Fruit fly (Drosophila melanogaster): ENCODE data around the gene CG32148.

CG32148 gene

dm6 chr3L:15023192-15023591, at the start of gene CG32148:
Gene CG32148, plus strand, starts transcription at chr3L:15023492.
- no peak for TF ChIP-seq N (GFP tag; optimal IDR thresholded peaks at IDR 0.05)
- TF ChIP-seq br (GFP tag; optimal IDR thresholded peaks at IDR 0.05), result no peak
- no peak for TF ChIP-seq pan (optimal IDR thresholded peaks at IDR 0.05)
- TF ChIP-seq GATAd (GFP tag; optimal IDR thresholded peaks at IDR 0.05), result no peak
- TF ChIP-seq psq (GFP tag; optimal IDR thresholded peaks at IDR 0.05), result no peak
- no peak for TF ChIP-seq Rel (GFP tag; optimal IDR thresholded peaks at IDR 0.05)
- TF ChIP-seq Rel (tag; optimal IDR thresholded peaks at IDR 0.05), result no peak
- TF ChIP-seq Mio (GFP tag; optimal IDR thresholded peaks at IDR 0.05), result no peak
- no peak for TF ChIP-seq Vsx2 (GFP tag; optimal IDR thresholded peaks at IDR 0.05; ENCODE audit: partially characterized antibody)
- TF ChIP-seq CrebA (GFP tag; optimal IDR thresholded peaks at IDR 0.05; ENCODE audit: borderline replicate concordance), result no peak
- TF ChIP-seq CG32264 (GFP tag; optimal IDR thresholded peaks at IDR 0.05), result no peak
- no peak for TF ChIP-seq sv (GFP tag; optimal IDR thresholded peaks at IDR 0.05)
- no peak for TF ChIP-seq woc (GFP tag; optimal IDR thresholded peaks at IDR 0.05)

- TF ChIP-seq dmrt93B (GFP tag; optimal IDR thresholded peaks at IDR 0.05), result no peak
- peak; percentile 36 for TF ChIP-seq woc (GFP tag; optimal IDR thresholded peaks at IDR 0.05)
- peak; percentile 14 for TF ChIP-seq fru (GFP tag; optimal IDR thresholded peaks at IDR 0.05)
- TF ChIP-seq rgr (GFP tag; optimal IDR thresholded peaks at IDR 0.05), result peak; percentile 21
- TF ChIP-seq foxo (GFP tag; optimal IDR thresholded peaks at IDR 0.05), result peak in 1 of 2 experiments; percentile 40
Observed at dm6 chr3L:14974513-14974912, 48.8 kb upstream of the CG32148 start, which contains the start of gene Ocho. Gene Ocho, plus strand, starts transcription at chr3L:14974848.

dm6 chr3L:14974952-14975351, 48.3 kb upstream of the CG32148 start:
- TF ChIP-seq tai (GFP tag; optimal IDR thresholded peaks at IDR 0.05), result no peak
- TF ChIP-seq dl (GFP tag; optimal IDR thresholded peaks at IDR 0.05; ENCODE audit: insufficient read depth in 1 of 2, partially characterized antibody in 2 of 2), result no peak
- no peak for TF ChIP-seq dmrt93B (GFP tag; optimal IDR thresholded peaks at IDR 0.05)
- no peak for TF ChIP-seq CrebA (GFP tag; optimal IDR thresholded peaks at IDR 0.05; ENCODE audit: borderline replicate concordance)
- no peak for TF ChIP-seq fru (GFP tag; optimal IDR thresholded peaks at IDR 0.05)
- TF ChIP-seq Abd-B (GFP tag; optimal IDR thresholded peaks at IDR 0.05), result no peak
- TF ChIP-seq Sp1 (GFP tag; optimal IDR thresholded peaks at IDR 0.05), result no peak
- TF ChIP-seq psq (GFP tag; optimal IDR thresholded peaks at IDR 0.05), result no peak
- TF ChIP-seq jim (GFP tag; optimal IDR thresholded peaks at IDR 0.05), result no peak
- no peak for TF ChIP-seq lola (GFP tag; optimal IDR thresholded peaks at IDR 0.05)
- TF ChIP-seq Rel (GFP tag; optimal IDR thresholded peaks at IDR 0.05), result no peak
- TF ChIP-seq Rel (tag; optimal IDR thresholded peaks at IDR 0.05), result no peak
- TF ChIP-seq Dif (GFP tag; optimal IDR thresholded peaks at IDR 0.05; ENCODE audit: partially characterized antibody), result no peak
- TF ChIP-seq sage (GFP tag; optimal IDR thresholded peaks at IDR 0.05), result no peak
- no peak for TF ChIP-seq Jra (GFP tag; optimal IDR thresholded peaks at IDR 0.05)
- TF ChIP-seq Mio (GFP tag; optimal IDR thresholded peaks at IDR 0.05), result no peak
- TF ChIP-seq foxo (GFP tag; optimal IDR thresholded peaks at IDR 0.05), result no peak
- TF ChIP-seq HLH106 (tag; optimal IDR thresholded peaks at IDR 0.05), result no peak
- TF ChIP-seq ey (GFP tag; optimal IDR thresholded peaks at IDR 0.05), result no peak
- TF ChIP-seq brk (GFP tag; optimal IDR thresholded peaks at IDR 0.05), result no peak

- TF ChIP-seq Jra (GFP tag; optimal IDR thresholded peaks at IDR 0.05) (no peak), Hr78 (GFP tag; optimal IDR thresholded peaks at IDR 0.05) (no peak), GATAd (GFP tag; optimal IDR thresholded peaks at IDR 0.05) (no peak), Sp1 (GFP tag; optimal IDR thresholded peaks at IDR 0.05) (no peak), brk (GFP tag; optimal IDR thresholded peaks at IDR 0.05) (no peak), Abd-B (GFP tag; optimal IDR thresholded peaks at IDR 0.05) (no peak), usp (GFP tag; optimal IDR thresholded peaks at IDR 0.05) (no peak), CG9705 (GFP tag; optimal IDR thresholded peaks at IDR 0.05) (no peak), Dif (GFP tag; optimal IDR thresholded peaks at IDR 0.05; ENCODE audit: partially characterized antibody) (no peak), Myc (optimal IDR thresholded peaks at IDR 0.05) (no peak), br (GFP tag; optimal IDR thresholded peaks at IDR 0.05) (no peak), dsf (GFP tag; optimal IDR thresholded peaks at IDR 0.05; ENCODE audit: borderline replicate concordance) (no peak), CrebA (GFP tag; optimal IDR thresholded peaks at IDR 0.05; ENCODE audit: borderline replicate concordance) (no peak), fru (GFP tag; optimal IDR thresholded peaks at IDR 0.05) (no peak), h (GFP tag; optimal IDR thresholded peaks at IDR 0.05) (no peak)
Observed at dm6 chr3L:14976026-14976425, 47.3 kb upstream of the CG32148 start.

Data from whole organism, wandering third instar larva.